Worm (Caenorhabditis elegans) whole organism, young adult: ENCODE measurements around the gene gyf-1.

ENCODE experiments used
- B0035.1 ChIP-seq: sonication (generic microtip); optimal IDR thresholded peaks from 2 replicates; lab custom pipeline; 2016; ENCODE audit warnings: missing genetic modification characterization, mild to moderate bottlenecking, missing compliant biosample characterization, missing genotype, missing genetic modification reagents
- D2030.7 ChIP-seq: fragments of 200-800 bp; sonication (Bioruptor generic); IDR thresholded peaks from 2 replicates; pipeline ENCODE4 v1.3.6; 2022; ENCODE audit warnings: missing genetic modification reagents, missing genetic modification characterization, missing compliant biosample characterization
- F22D6.2 ChIP-seq: sonication (generic microtip); optimal IDR thresholded peaks from 2 replicates; lab custom pipeline; 2016; ENCODE audit warnings: mild to moderate bottlenecking, missing genetic modification characterization, missing compliant biosample characterization
- F33H1.4 ChIP-seq: fragments of 200-800 bp; sonication (Bioruptor generic); IDR thresholded peaks from 2 replicates; pipeline ENCODE4 v1.3.6; 2022; ENCODE audit warnings: missing genetic modification reagents, missing genetic modification characterization, missing compliant biosample characterization
- F39B2.1 ChIP-seq: fragments of 200-800 bp; sonication (Bioruptor generic); IDR thresholded peaks from 2 replicates; pipeline ENCODE4 v1.3.6; 2022; ENCODE audit warnings: missing genetic modification reagents, missing genetic modification characterization, missing compliant biosample characterization
- K12H6.12 ChIP-seq: fragments of 200-800 bp; sonication (Bioruptor generic); optimal IDR thresholded peaks from 2 replicates; lab custom pipeline; 2018; ENCODE audit warnings: mild to moderate bottlenecking, missing genetic modification characterization, missing compliant biosample characterization
- T26A5.8 ChIP-seq: sonication (generic microtip); optimal IDR thresholded peaks from 2 replicates; lab custom pipeline; 2016; ENCODE audit warnings: missing genetic modification characterization, missing compliant biosample characterization
- Y53G8AR.9 ChIP-seq: fragments of 200-800 bp; sonication (Bioruptor generic); conservative IDR thresholded peaks from 2 replicates; pipeline ENCODE4 v1.3.6; 2022; ENCODE audit warnings: missing genetic modification reagents, missing genetic modification characterization, missing compliant biosample characterization
- Y95B8A.8 ChIP-seq: fragments of 200-800 bp; sonication (Bioruptor generic); IDR thresholded peaks from 2 replicates; pipeline ENCODE4 v1.3.6; 2022; ENCODE audit warnings: missing genetic modification reagents, missing genetic modification characterization, missing compliant biosample characterization
- ZK185.1 ChIP-seq: sonication (generic microtip); optimal IDR thresholded peaks from 2 replicates; lab custom pipeline; 2016; ENCODE audit warnings: mild to moderate bottlenecking, missing genetic modification characterization, missing compliant biosample characterization; ENCODE audit not compliant: poor library complexity, severe bottlenecking
- ama-1 ChIP-seq, 3 experiments: fragments of 150-350 bp in 1 of 3; sonication (generic microtip) in 2 of 3; optimal IDR thresholded peaks; 2 replicates each; lab custom pipeline; 2014 to 2018; ENCODE audit warnings: missing biosample characterization in 2 of 3, missing genetic modification characterization in 2 of 3, missing genetic modification reagents in 2 of 3
- attf-3 ChIP-seq: fragments of 200-800 bp; sonication (Bioruptor generic); conservative IDR thresholded peaks from 2 replicates; pipeline ENCODE4 v1.3.6; 2022; ENCODE audit warnings: missing genetic modification reagents, missing genetic modification characterization, missing compliant biosample characterization
- bed-1 ChIP-seq: fragments of 200-800 bp; sonication (Bioruptor generic); IDR thresholded peaks from 2 replicates; pipeline ENCODE4 v1.3.6; 2022; ENCODE audit warnings: missing genetic modification reagents, missing genetic modification characterization, missing compliant biosample characterization
- ceh-100 ChIP-seq: fragments of 200-800 bp; sonication (Bioruptor generic); IDR thresholded peaks from 2 replicates; pipeline ENCODE4 v1.3.6; 2022; ENCODE audit warnings: missing genetic modification reagents, missing genetic modification characterization, missing compliant biosample characterization
- ceh-58 ChIP-seq: fragments of 200-800 bp; sonication (Bioruptor generic); IDR thresholded peaks from 2 replicates; pipeline ENCODE4 v1.3.6; 2022; ENCODE audit warnings: missing genetic modification characterization, missing compliant biosample characterization
- dox-1 ChIP-seq: fragments of 200-800 bp; sonication (Bioruptor generic); IDR thresholded peaks from 2 replicates; pipeline ENCODE4 v1.3.6; 2022; ENCODE audit warnings: missing genetic modification reagents, missing genetic modification characterization, missing compliant biosample characterization
- dpff-1 ChIP-seq: sonication (generic microtip); optimal IDR thresholded peaks from 2 replicates; lab custom pipeline; 2017; ENCODE audit warnings: mild to moderate bottlenecking, missing genetic modification characterization, missing compliant biosample characterization
- dpl-1 ChIP-seq: fragments of 150-350 bp; optimal IDR thresholded peaks from 2 replicates; lab custom pipeline; 2014; ENCODE audit warnings: missing biosample characterization, missing genetic modification reagents, missing genetic modification characterization
- ekl-4 ChIP-seq: fragments of 200-800 bp; sonication (Bioruptor generic); IDR thresholded peaks from 2 replicates; pipeline ENCODE4 v1.3.6; 2022; ENCODE audit warnings: missing genetic modification reagents, missing genetic modification characterization, missing compliant biosample characterization
- ets-4 ChIP-seq: fragments of 200-800 bp; sonication (Bioruptor generic); optimal IDR thresholded peaks from 2 replicates; lab custom pipeline; 2018; ENCODE audit warnings: mild to moderate bottlenecking, missing genetic modification characterization, missing compliant biosample characterization
- gei-17 ChIP-seq: fragments of 200-800 bp; sonication (Bioruptor generic); optimal IDR thresholded peaks from 2 replicates; lab custom pipeline; 2018; ENCODE audit warnings: mild to moderate bottlenecking, missing genetic modification characterization, missing compliant biosample characterization
- hlh-12 ChIP-seq: sonication (generic microtip); optimal IDR thresholded peaks from 2 replicates; lab custom pipeline; 2016; ENCODE audit warnings: missing genetic modification characterization, missing compliant biosample characterization
- hmg-20 ChIP-seq: fragments of 200-800 bp; sonication (Bioruptor generic); IDR thresholded peaks from 2 replicates; pipeline ENCODE4 v1.3.6; 2022; ENCODE audit warnings: missing genetic modification reagents, missing genetic modification characterization, missing compliant biosample characterization
- let-526 ChIP-seq: fragments of 200-800 bp; sonication (Bioruptor generic); IDR thresholded peaks from 2 replicates; pipeline ENCODE4 v1.3.6; 2022; ENCODE audit warnings: missing genetic modification reagents, missing genetic modification characterization, missing compliant biosample characterization
- lin-35 ChIP-seq, 3 experiments: fragments of 150-350 bp in 2 of 3; sonication (generic microtip) in 1 of 3; optimal IDR thresholded peaks; 2 replicates each; lab custom pipeline; 2014 to 2018; ENCODE audit warnings: missing biosample characterization in 3 of 3, missing genetic modification characterization in 3 of 3, missing genetic modification reagents in 3 of 3
- lin-40 ChIP-seq: sonication (generic microtip); optimal IDR thresholded peaks from 2 replicates; lab custom pipeline; 2016; ENCODE audit warnings: missing genetic modification characterization, mild to moderate bottlenecking, missing compliant biosample characterization, missing genotype, missing genetic modification reagents
- lin-54 ChIP-seq: fragments of 200-800 bp; sonication (Bioruptor generic); optimal IDR thresholded peaks from 2 replicates; lab custom pipeline; 2018; ENCODE audit warnings: mild to moderate bottlenecking, missing genetic modification characterization, missing compliant biosample characterization
- madf-3 ChIP-seq: fragments of 200-800 bp; sonication (Bioruptor generic); IDR thresholded peaks from 2 replicates; pipeline ENCODE4 v1.3.6; 2022; ENCODE audit warnings: missing genetic modification reagents, missing genetic modification characterization, missing compliant biosample characterization
- mel-28 ChIP-seq: sonication (generic microtip); optimal IDR thresholded peaks from 2 replicates; lab custom pipeline; 2016; ENCODE audit warnings: borderline replicate concordance, mild to moderate bottlenecking, missing genetic modification characterization, missing compliant biosample characterization
- mxl-1 ChIP-seq: sonication (generic microtip); optimal IDR thresholded peaks from 2 replicates; lab custom pipeline; 2016; ENCODE audit warnings: missing genetic modification characterization, missing compliant biosample characterization
- nhr-27 ChIP-seq: fragments of 200-800 bp; sonication (Bioruptor generic); optimal IDR thresholded peaks from 2 replicates; lab custom pipeline; 2018; ENCODE audit warnings: mild to moderate bottlenecking, missing genetic modification characterization, moderate library complexity, missing compliant biosample characterization
- nhr-90 ChIP-seq: sonication (generic microtip); optimal IDR thresholded peaks from 2 replicates; lab custom pipeline; 2016; ENCODE audit warnings: missing genotype, mild to moderate bottlenecking, missing genetic modification characterization, missing compliant biosample characterization
- snpc-1.1 ChIP-seq: sonication (generic microtip); optimal IDR thresholded peaks from 2 replicates; lab custom pipeline; 2017; ENCODE audit warnings: missing genetic modification characterization, mild to moderate bottlenecking, missing compliant biosample characterization, antibody characterized with exemption, moderate library complexity, missing genotype, missing genetic modification reagents; ENCODE audit not compliant: insufficient read depth
- snpc-1.3 ChIP-seq: sonication (generic microtip); optimal IDR thresholded peaks from 2 replicates; lab custom pipeline; 2017; ENCODE audit warnings: missing genetic modification characterization, mild to moderate bottlenecking, missing compliant biosample characterization, antibody characterized with exemption, moderate library complexity, missing genotype, missing genetic modification reagents; ENCODE audit not compliant: insufficient read depth
- sptf-2 ChIP-seq: fragments of 200-800 bp; sonication (Bioruptor generic); optimal IDR thresholded peaks from 2 replicates; lab custom pipeline; 2018; ENCODE audit warnings: mild to moderate bottlenecking, missing genetic modification characterization, missing compliant biosample characterization
- xnd-1 ChIP-seq: sonication (generic microtip); optimal IDR thresholded peaks from 2 replicates; lab custom pipeline; 2016; ENCODE audit warnings: missing genotype, missing genetic modification reagents, missing genetic modification characterization, missing compliant biosample characterization
- zfh-2 ChIP-seq: fragments of 200-800 bp; sonication (Bioruptor generic); conservative IDR thresholded peaks from 2 replicates; pipeline ENCODE4 v1.3.6; 2022; ENCODE audit warnings: missing genetic modification reagents, missing genetic modification characterization, missing compliant biosample characterization
- ztf-25 ChIP-seq: fragments of 200-800 bp; sonication (Bioruptor generic); IDR thresholded peaks from 2 replicates; pipeline ENCODE4 v1.3.6; 2022; ENCODE audit warnings: missing genetic modification reagents, missing genetic modification characterization, missing compliant biosample characterization
- ztf-3 ChIP-seq: fragments of 200-800 bp; sonication (Bioruptor generic); optimal IDR thresholded peaks from 2 replicates; lab custom pipeline; 2018; ENCODE audit warnings: mild to moderate bottlenecking, missing genetic modification characterization, missing compliant biosample characterization

The gyf-1 gene

DNA sequence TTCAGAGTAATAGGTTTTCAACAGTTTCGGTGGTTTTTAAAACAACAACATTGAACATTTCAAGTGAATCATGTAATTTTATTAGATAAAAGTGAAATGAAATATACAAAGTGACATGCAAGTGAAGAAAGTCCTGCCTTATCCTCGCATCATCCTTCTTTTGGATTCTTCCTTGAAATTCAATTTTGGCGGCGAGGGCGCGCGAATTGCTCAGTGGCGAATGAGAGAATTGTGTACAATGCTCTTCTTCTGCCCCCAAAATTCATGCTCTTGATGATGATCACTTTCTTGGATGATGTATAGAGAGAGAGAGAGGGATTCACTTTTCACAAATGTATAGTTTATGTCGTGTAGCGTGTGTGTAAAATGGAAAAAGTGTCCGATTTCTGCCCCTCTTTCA is 25.6 kb downstream of the gyf-1 start:
- TF ChIP-seq D2030.7 (GFP tag; lab: Robert Waterston, UW) (no peak), zfh-2 (GFP tag; lab: Robert Waterston, UW) (no peak), Y95B8A.8 (no peak), ztf-25 (GFP tag; lab: Robert Waterston, UW) (no peak), lin-54 (no peak), ama-1 (optimal IDR thresholded peaks at IDR 0.05; lab: Kevin White, UChicago) (no peak), ama-1 (GFP tag; optimal IDR thresholded peaks at IDR 0.05; lab: Kevin White, UChicago) (no peak), F22D6.2 (tag; lab: Kevin White, UChicago) (no peak), gei-17 (no peak)

DNA sequence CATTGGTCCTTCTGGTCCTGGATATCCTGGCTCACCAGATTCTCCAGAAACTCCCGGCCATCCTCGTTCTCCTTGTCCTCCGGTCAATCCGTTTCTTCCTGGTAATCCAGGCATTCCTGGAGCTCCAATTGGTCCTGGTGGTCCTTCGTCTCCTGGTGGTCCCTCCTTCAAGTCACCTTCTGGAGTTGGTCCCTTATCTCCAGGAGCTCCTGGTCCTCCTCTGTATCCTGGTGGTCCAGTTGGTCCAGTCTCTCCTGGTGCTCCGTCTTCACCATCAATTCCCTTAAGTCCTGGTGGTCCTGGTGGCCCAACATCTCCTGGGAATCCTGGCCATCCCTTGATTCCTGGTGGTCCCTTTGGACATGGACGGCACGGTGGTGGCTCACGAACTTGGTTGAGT is 26.6 kb downstream of the gyf-1 start:
- TF ChIP-seq dox-1, result 0 out of 2 replicates have a peak, but pooled peaks have one; percentile 23
- TF ChIP-seq ZK185.1 (tag; lab: Kevin White, UChicago), result no peak
- TF ChIP-seq zfh-2 (GFP tag; lab: Robert Waterston, UW), result peak; percentile 74
- TF ChIP-seq, all 124 proteins: peak for 2

DNA sequence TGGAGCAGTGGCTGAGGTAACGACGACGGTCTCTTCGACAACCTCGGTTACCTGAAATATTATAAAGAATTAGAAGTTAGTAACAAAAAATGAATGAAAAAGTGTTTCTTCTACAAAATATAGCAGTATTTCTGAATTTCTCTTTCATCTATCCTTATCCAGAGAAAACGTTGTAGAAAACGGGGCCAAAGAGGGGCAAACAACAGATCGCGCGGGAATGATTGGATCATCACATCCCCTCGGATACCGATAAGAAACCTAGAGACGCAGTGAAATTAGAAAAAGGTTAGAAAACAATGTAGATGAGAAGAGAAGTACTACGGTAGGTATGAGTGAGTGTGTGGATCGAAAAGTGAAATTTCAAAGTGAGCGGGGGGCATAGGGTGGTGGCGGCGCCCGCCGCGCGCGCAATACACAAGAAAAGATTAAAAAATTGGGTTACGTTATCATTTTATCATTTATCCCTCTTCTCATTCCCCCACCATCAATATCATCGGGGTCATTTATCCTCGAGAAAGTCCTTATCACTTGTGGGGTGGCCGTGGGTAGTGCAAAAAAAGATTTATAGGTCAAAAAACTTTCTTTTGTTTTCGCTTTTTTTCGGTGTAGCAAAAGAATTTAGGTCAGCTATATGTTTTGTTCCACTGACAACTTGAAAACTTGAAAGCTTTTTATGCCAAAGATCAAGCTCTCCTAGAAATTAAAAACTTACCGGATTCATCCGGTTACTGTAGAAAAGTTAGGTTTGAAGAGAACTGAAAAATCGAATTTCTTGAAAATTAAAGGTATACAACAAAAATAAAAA is 28.3 kb downstream of the gyf-1 start, which contains the start of the genes dpy-10 and T14B4.19:
dpy-10 (minus strand) TSS at position 51 of the 805 bp plus-strand sequence.
T14B4.19 (minus strand) TSS at position 755 of the 805 bp plus-strand sequence.
- TF ChIP-seq ztf-25 (GFP tag; lab: Robert Waterston, UW) (no peak), Y95B8A.8 (no peak), hlh-12 (no peak), ZK185.1 (tag; lab: Kevin White, UChicago) (no peak), ekl-4 (no peak), dpl-1 (GFP tag; lab: Kevin White, UChicago) (no peak), lin-40 (tag; lab: Kevin White, UChicago) (no peak), ztf-3 (no peak), snpc-1.3 (tag; lab: Kevin White, UChicago) (no peak), K12H6.12 (tag; lab: Kevin White, UChicago) (no peak), F22D6.2 (tag; lab: Kevin White, UChicago) (no peak), B0035.1 (tag; lab: Kevin White, UChicago) (no peak), xnd-1 (tag; lab: Kevin White, UChicago) (no peak), nhr-27 (tag; lab: Kevin White, UChicago) (no peak), ama-1 (optimal IDR thresholded peaks at IDR 0.05; lab: Kevin White, UChicago) (no peak), ama-1 (GFP tag; optimal IDR thresholded peaks at IDR 0.05; lab: Kevin White, UChicago) (no peak), hmg-20 (GFP tag; lab: Robert Waterston, UW) (no peak), ceh-100 (no peak), D2030.7 (GFP tag; lab: Robert Waterston, UW) (no peak), sptf-2 (GFP tag; lab: Kevin White, UChicago) (no peak), F33H1.4 (GFP tag; lab: Robert Waterston, UW) (no peak)

DNA sequence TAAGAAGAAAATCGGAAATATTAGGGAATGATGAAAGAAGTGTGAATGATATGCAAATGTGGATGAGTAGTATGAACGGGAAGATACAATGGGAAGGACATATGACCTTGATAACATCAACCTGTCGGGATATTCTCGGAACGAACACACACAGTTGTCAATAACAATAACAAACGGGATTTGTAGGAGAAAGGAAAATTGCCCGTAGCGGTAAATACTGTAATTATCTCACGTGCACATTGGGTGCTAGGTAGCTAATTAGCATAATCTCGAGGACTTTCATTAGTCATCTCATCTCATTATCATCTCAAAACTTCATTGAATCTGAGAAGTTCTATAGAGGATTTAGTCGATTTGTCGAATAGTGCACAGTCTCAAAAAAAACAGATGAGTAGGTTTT is 29.0 kb downstream of the gyf-1 start:
- TF ChIP-seq snpc-1.1 (tag; lab: Kevin White, UChicago) (no peak), mxl-1 (no peak), ztf-25 (GFP tag; lab: Robert Waterston, UW) (no peak), nhr-90 (tag; lab: Kevin White, UChicago) (no peak), bed-1 (GFP tag; lab: Robert Waterston, UW) (no peak), attf-3 (GFP tag; lab: Robert Waterston, UW) (no peak), ets-4 (GFP tag; lab: Kevin White, UChicago) (no peak), lin-35 (GFP tag; optimal IDR thresholded peaks at IDR 0.05; lab: Kevin White, UChicago) (no peak), T26A5.8 (tag; lab: Kevin White, UChicago) (no peak), mel-28 (no peak), xnd-1 (tag; lab: Kevin White, UChicago) (no peak), Y53G8AR.9 (GFP tag; lab: Robert Waterston, UW) (no peak), let-526 (no peak), ceh-58 (GFP tag; lab: Robert Waterston, UW) (no peak), ama-1 (optimal IDR thresholded peaks at IDR 0.05; lab: Kevin White, UChicago) (no peak), ama-1 (GFP tag; optimal IDR thresholded peaks at IDR 0.05; lab: Kevin White, UChicago) (no peak), F39B2.1 (GFP tag; lab: Robert Waterston, UW) (no peak), dpff-1 (tag; lab: Kevin White, UChicago) (no peak), lin-54 (no peak), madf-3 (no peak)
